Fruit fly (Drosophila melanogaster) whole organism, embryonic: ENCODE results near the gene CG5618.
A peak's percentile ranks its signal among the peaks of the same experiment; 100 is the strongest.

Source experiments
- Awh ChIP-seq: fragments of 200-800 bp; sonication (Bioruptor generic); IDR thresholded peaks from 2 replicates; pipeline ENCODE4, ENCODE4 v1.3.6; 2022; ENCODE audit warnings: missing biosample characterization, missing genetic modification characterization
- CG10209 ChIP-seq: fragments of 200-800 bp; sonication (Bioruptor generic); optimal IDR thresholded peaks from 3 replicates; lab custom pipeline; 2017; ENCODE audit warnings: missing biosample characterization, mild to moderate bottlenecking, missing genetic modification characterization, missing genetic modification reagents
- CG10565 ChIP-seq: fragments of 200-800 bp; sonication (Bioruptor generic); optimal IDR thresholded peaks from 3 replicates; lab custom pipeline; 2016; ENCODE audit warnings: missing biosample characterization, mild to moderate bottlenecking, missing genetic modification characterization
- CG13775 ChIP-seq: fragments of 200-800 bp; sonication (Bioruptor generic); optimal IDR thresholded peaks from 3 replicates; lab custom pipeline; 2017; ENCODE audit warnings: missing biosample characterization, mild to moderate bottlenecking, missing genetic modification characterization
- CG33557 ChIP-seq: fragments of 200-800 bp; sonication (Bioruptor generic); optimal IDR thresholded peaks from 2 replicates; lab custom pipeline; 2019; ENCODE audit warnings: missing biosample characterization, mild to moderate bottlenecking, missing genetic modification characterization, moderate library complexity
- CG3407 ChIP-seq: fragments of 200-800 bp; sonication (Bioruptor generic); optimal IDR thresholded peaks from 2 replicates; lab custom pipeline; 2018; ENCODE audit warnings: missing biosample characterization, mild to moderate bottlenecking, missing genetic modification characterization
- CG34224 ChIP-seq: fragments of 200-800 bp; sonication (Bioruptor generic); IDR thresholded peaks from 3 replicates; pipeline ENCODE4 v1.3.6; 2022; ENCODE audit warnings: missing biosample characterization, missing genetic modification characterization; ENCODE audit not compliant: partially characterized antibody
- CG6813 ChIP-seq: fragments of 200-800 bp; sonication (Bioruptor generic); optimal IDR thresholded peaks from 2 replicates; lab custom pipeline; 2017; ENCODE audit warnings: missing biosample characterization, missing genetic modification characterization, mild to moderate bottlenecking, moderate library complexity, missing genetic modification reagents
- CG6854 ChIP-seq: fragments of 200-800 bp; sonication (Bioruptor generic); optimal IDR thresholded peaks from 3 replicates; lab custom pipeline; 2017; ENCODE audit warnings: missing biosample characterization, mild to moderate bottlenecking, missing genetic modification characterization
- CG7556 ChIP-seq: fragments of 200-800 bp; sonication (Bioruptor generic); optimal IDR thresholded peaks from 2 replicates; lab custom pipeline; 2017; ENCODE audit warnings: missing biosample characterization, mild to moderate bottlenecking, missing genetic modification characterization
- CG7928 ChIP-seq: fragments of 200-800 bp; sonication (Bioruptor generic); optimal IDR thresholded peaks from 2 replicates; lab custom pipeline; 2017; ENCODE audit warnings: missing biosample characterization, mild to moderate bottlenecking, missing genetic modification characterization
- CG9609 ChIP-seq: fragments of 200-800 bp; sonication (Bioruptor generic); optimal IDR thresholded peaks from 3 replicates; lab custom pipeline; 2016; ENCODE audit warnings: missing biosample characterization, missing genetic modification characterization
- Camta ChIP-seq: fragments of 200-800 bp; sonication (Bioruptor generic); optimal IDR thresholded peaks from 2 replicates; lab custom pipeline; 2016; ENCODE audit warnings: missing biosample characterization, missing genetic modification characterization
- CkIIα-i1 ChIP-seq: fragments of 200-800 bp; sonication (Bioruptor generic); IDR thresholded peaks from 2 replicates; pipeline ENCODE4 v1.3.6; 2022; ENCODE audit warnings: missing biosample characterization, missing genetic modification characterization
- CrebB ChIP-seq: fragments of 200-800 bp; sonication (Bioruptor generic); optimal IDR thresholded peaks from 3 replicates; lab custom pipeline; 2018; ENCODE audit warnings: missing biosample characterization, mild to moderate bottlenecking, missing genetic modification characterization
- Dad ChIP-seq: fragments of 200-800 bp; sonication (Bioruptor generic); optimal IDR thresholded peaks from 3 replicates; lab custom pipeline; 2016; ENCODE audit warnings: missing biosample characterization, missing genetic modification characterization
- Dbx ChIP-seq: fragments of 200-800 bp; sonication (Bioruptor generic); IDR thresholded peaks from 3 replicates; pipeline ENCODE4 v1.3.6; 2022; ENCODE audit warnings: missing biosample characterization, missing genetic modification characterization
- Elba2 ChIP-seq: fragments of 200-800 bp; sonication (Bioruptor generic); optimal IDR thresholded peaks from 3 replicates; lab custom pipeline; 2016; ENCODE audit warnings: missing biosample characterization, missing genetic modification characterization
- HLH54F ChIP-seq: fragments of 200-800 bp; sonication (Bioruptor generic); optimal IDR thresholded peaks from 3 replicates; lab custom pipeline; 2016; ENCODE audit warnings: missing biosample characterization, missing genetic modification characterization
- HLHmδ ChIP-seq: fragments of 200-800 bp; sonication (Bioruptor generic); optimal IDR thresholded peaks from 2 replicates; lab custom pipeline; 2018; ENCODE audit warnings: missing biosample characterization, mild to moderate bottlenecking, missing genetic modification characterization, moderate library complexity
- Lhr ChIP-seq: fragments of 200-800 bp; sonication (Bioruptor generic); optimal IDR thresholded peaks from 3 replicates; lab custom pipeline; 2017; ENCODE audit warnings: mild to moderate bottlenecking, missing biosample characterization, missing genetic modification reagents, missing genetic modification characterization
- Oli ChIP-seq: fragments of 200-800 bp; sonication (Bioruptor generic); optimal IDR thresholded peaks from 2 replicates; lab custom pipeline; 2018; ENCODE audit warnings: missing biosample characterization, mild to moderate bottlenecking, missing genetic modification characterization, moderate library complexity
- Side ChIP-seq: fragments of 200-800 bp; sonication (Bioruptor generic); optimal IDR thresholded peaks from 2 replicates; lab custom pipeline; 2016; ENCODE audit warnings: missing biosample characterization, missing genetic modification characterization
- Taf1 ChIP-seq: fragments of 200-800 bp; sonication (Bioruptor generic); IDR thresholded peaks from 2 replicates; pipeline ENCODE4 v1.3.6; 2022; ENCODE audit warnings: missing biosample characterization, missing genetic modification characterization
- ab ChIP-seq: fragments of 200-800 bp; sonication (Bioruptor generic); optimal IDR thresholded peaks from 2 replicates; lab custom pipeline; 2016; ENCODE audit warnings: missing biosample characterization, missing genetic modification characterization
- ato ChIP-seq: fragments of 200-800 bp; sonication (Bioruptor generic); IDR thresholded peaks from 2 replicates; pipeline ENCODE4 v1.3.6; 2022; ENCODE audit warnings: missing biosample characterization, missing genetic modification characterization; ENCODE audit not compliant: partially characterized antibody
- corto ChIP-seq: fragments of 200-800 bp; sonication (Bioruptor generic); optimal IDR thresholded peaks from 2 replicates; lab custom pipeline; 2016; ENCODE audit warnings: missing biosample characterization, mild to moderate bottlenecking, missing genetic modification characterization, moderate library complexity
- danr ChIP-seq: fragments of 200-800 bp; sonication (Bioruptor generic); IDR thresholded peaks from 2 replicates; pipeline ENCODE4 v1.3.6; 2022; ENCODE audit warnings: missing biosample characterization, missing genetic modification characterization
- dysf ChIP-seq: fragments of 200-800 bp; sonication (Bioruptor generic); IDR thresholded peaks from 3 replicates; pipeline ENCODE4 v1.3.6; 2022; ENCODE audit warnings: missing biosample characterization, missing genetic modification characterization
- ewg ChIP-seq: fragments of 200-800 bp; sonication (Bioruptor generic); optimal IDR thresholded peaks from 3 replicates; lab custom pipeline; 2017; ENCODE audit warnings: mild to moderate bottlenecking, missing biosample characterization, missing genetic modification reagents, missing genetic modification characterization
- eyg ChIP-seq: fragments of 200-800 bp; sonication (Bioruptor generic); optimal IDR thresholded peaks from 3 replicates; lab custom pipeline; 2016; ENCODE audit warnings: missing biosample characterization, missing genetic modification characterization
- hb ChIP-seq: fragments of 200-800 bp; sonication (Bioruptor generic); IDR thresholded peaks from 3 replicates; pipeline ENCODE4 v1.3.6; 2022; ENCODE audit warnings: missing biosample characterization, missing genetic modification characterization; ENCODE audit not compliant: partially characterized antibody
- ind ChIP-seq: fragments of 200-800 bp; sonication (Bioruptor generic); optimal IDR thresholded peaks from 3 replicates; lab custom pipeline; 2016; ENCODE audit warnings: missing biosample characterization, missing genetic modification characterization
- jigr1 ChIP-seq: fragments of 200-800 bp; sonication (Bioruptor generic); IDR thresholded peaks from 3 replicates; pipeline ENCODE4 v1.3.6; 2022; ENCODE audit warnings: missing biosample characterization, missing genetic modification characterization
- maf-S ChIP-seq: fragments of 200-800 bp; sonication (Bioruptor generic); optimal IDR thresholded peaks from 2 replicates; lab custom pipeline; 2016; ENCODE audit warnings: missing biosample characterization, missing genetic modification characterization
- mam ChIP-seq: fragments of 200-800 bp; sonication (Bioruptor generic); optimal IDR thresholded peaks from 3 replicates; lab custom pipeline; 2016; ENCODE audit warnings: missing biosample characterization, missing genetic modification characterization
- odd ChIP-seq: fragments of 200-800 bp; sonication (Bioruptor generic); optimal IDR thresholded peaks from 2 replicates; lab custom pipeline; 2017; ENCODE audit warnings: missing biosample characterization, mild to moderate bottlenecking, missing genetic modification characterization
- pum ChIP-seq: fragments of 200-800 bp; sonication (Bioruptor generic); optimal IDR thresholded peaks from 2 replicates; lab custom pipeline; 2016; ENCODE audit warnings: missing biosample characterization, missing genetic modification characterization
- sc ChIP-seq, 3 experiments: fragments of >200 bp in 2 of 3; fragments of 200-800 bp in 1 of 3; sonication (Bioruptor generic) in 1 of 3; optimal IDR thresholded peaks; 2 replicates in 2 of 3; 3 replicates in 1 of 3; lab custom pipeline; 2017; ENCODE audit warnings: mild to moderate bottlenecking in 1 of 3, missing biosample characterization in 1 of 3, missing genetic modification characterization in 1 of 3, missing genetic modification reagents in 1 of 3
- sim ChIP-seq: fragments of 200-800 bp; sonication (Bioruptor generic); IDR thresholded peaks from 2 replicates; pipeline ENCODE4 v1.3.6; 2022; ENCODE audit warnings: missing biosample characterization, missing genetic modification characterization
- ssp ChIP-seq: fragments of 200-800 bp; sonication (Bioruptor generic); IDR thresholded peaks from 2 replicates; pipeline ENCODE4 v1.3.6; 2022; ENCODE audit warnings: missing biosample characterization, missing genetic modification characterization
- tap ChIP-seq: fragments of 200-800 bp; optimal IDR thresholded peaks from 3 replicates; lab custom pipeline; 2019; ENCODE audit warnings: missing biosample characterization, mild to moderate bottlenecking, missing genetic modification characterization, moderate library complexity
- tio ChIP-seq: fragments of 200-800 bp; sonication (Bioruptor generic); optimal IDR thresholded peaks from 2 replicates; lab custom pipeline; 2017; ENCODE audit warnings: missing biosample characterization, missing genetic modification characterization, inconsistent platforms
- tll ChIP-seq, 2 experiments: fragments of 200-800 bp in 1 of 2; fragments of >200 bp in 1 of 2; sonication (Bioruptor generic) in 1 of 2; optimal IDR thresholded peaks; 2 replicates each; lab custom pipeline; 2017 to 2019; ENCODE audit warnings: missing biosample characterization in 2 of 2, missing genetic modification characterization in 2 of 2, mild to moderate bottlenecking in 1 of 2, moderate library complexity in 1 of 2
- tna ChIP-seq: fragments of 200-800 bp; sonication (Bioruptor generic); IDR thresholded peaks from 2 replicates; pipeline ENCODE4 v1.3.6; 2022; ENCODE audit warnings: missing biosample characterization, missing genetic modification characterization; ENCODE audit not compliant: partially characterized antibody
- twi ChIP-seq: fragments of 200-800 bp; optimal IDR thresholded peaks from 2 replicates; lab custom pipeline; 2019; ENCODE audit warnings: missing biosample characterization, mild to moderate bottlenecking, missing genetic modification characterization, moderate library complexity
- zfh1 ChIP-seq: fragments of 200-800 bp; sonication (Bioruptor generic); IDR thresholded peaks from 3 replicates; pipeline ENCODE4 v1.3.6; 2022; ENCODE audit warnings: missing biosample characterization, missing genetic modification characterization

CG5618 gene

DNA sequence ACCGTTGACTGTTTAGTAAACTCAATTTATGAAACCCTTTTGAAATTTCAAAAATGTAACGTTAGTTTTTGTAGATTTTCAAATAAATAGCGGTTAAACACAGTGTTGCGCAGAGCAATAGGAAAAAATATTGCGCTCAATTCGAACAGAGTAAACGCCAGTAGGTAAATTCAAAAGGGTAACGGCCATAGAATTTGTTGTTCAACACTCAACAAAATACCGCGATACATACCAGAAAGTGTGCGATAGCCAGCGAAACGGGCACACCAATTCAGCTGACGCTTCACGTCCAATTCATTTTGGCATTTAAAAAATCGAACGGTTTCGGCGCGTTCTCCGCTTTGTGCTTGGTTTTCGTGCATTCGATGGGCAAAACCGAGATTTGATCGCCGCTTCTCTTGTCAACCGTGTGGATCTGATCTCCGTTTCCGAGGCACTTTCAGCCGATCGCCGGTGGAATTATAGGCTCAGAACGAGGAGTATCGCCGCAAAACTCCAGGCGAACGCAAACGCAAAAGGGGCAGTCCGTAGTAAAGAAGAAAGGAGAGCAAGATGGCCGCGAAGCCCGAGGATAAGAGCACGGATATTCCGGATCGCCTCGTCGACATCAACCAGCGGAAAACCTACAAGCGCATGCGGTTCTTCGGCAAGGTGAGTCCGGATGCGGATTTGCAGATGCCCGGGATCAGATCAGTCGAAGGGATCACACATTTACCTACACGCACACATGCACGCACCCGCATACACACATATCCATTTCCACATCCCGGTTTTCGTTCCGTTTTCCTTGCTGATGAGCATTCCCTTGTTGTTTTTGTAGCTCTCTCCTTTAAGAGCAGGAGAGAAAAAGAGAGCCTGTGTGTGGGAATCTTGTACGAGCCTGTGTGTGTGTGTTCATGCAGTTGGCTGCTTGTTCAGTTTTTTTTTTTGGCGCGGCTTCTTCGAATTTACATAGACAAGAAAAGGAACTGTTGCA is 43.2 kb upstream of the CG5618 start (continued):
- TF ChIP-seq sc (optimal IDR thresholded peaks at IDR 0.05; lab: Kevin White, UChicago) (no peak), sc (GFP tag; optimal IDR thresholded peaks at IDR 0.05; lab: Kevin White, UChicago) (no peak), tap (tag; lab: Kevin White, UChicago) (no peak), Elba2 (GFP tag; lab: Kevin White, UChicago) (peak; percentile 27), Dbx (GFP tag; lab: Robert Waterston, UW) (peak; percentile 64), tna (GFP tag; lab: Robert Waterston, UW) (peak; percentile 53; the same call in 1 of the 2 replicates), jigr1 (GFP tag; lab: Robert Waterston, UW) (no peak), mam (GFP tag; lab: Kevin White, UChicago) (peak; percentile 71), CG33557 (no peak), danr (GFP tag; lab: Robert Waterston, UW) (no peak), HLHmδ (GFP tag; lab: Kevin White, UChicago) (no peak), CG10209 (GFP tag; lab: Kevin White, UChicago) (no peak), CG9609 (peak; percentile 66), Dad (GFP tag; lab: Kevin White, UChicago) (peak; percentile 70), tll (GFP tag; optimal IDR thresholded peaks at IDR 0.05; lab: Kevin White, UChicago) (no peak), CG13775 (GFP tag; lab: Kevin White, UChicago) (peak; percentile 37), Awh (GFP tag; lab: Robert Waterston, UW) (no peak), CrebB (tag; lab: Kevin White, UChicago) (no peak), dysf (GFP tag; lab: Robert Waterston, UW) (peak; percentile 34; the same call in 1 of the 3 replicates), CG7556 (GFP tag; lab: Kevin White, UChicago) (no peak)

- TF ChIP-seq Oli (no peak), corto (GFP tag; lab: Kevin White, UChicago) (no peak), CG34224 (GFP tag; lab: Robert Waterston, UW) (peak; percentile 36; the same call in 1 of the 3 replicates), ssp (no peak), ato (GFP tag; lab: Robert Waterston, UW) (no peak), Awh (GFP tag; lab: Robert Waterston, UW) (no peak), CG3407 (GFP tag; lab: Kevin White, UChicago) (peak; percentile 38), Side (no peak), Lhr (peak; percentile 80), ind (GFP tag; lab: Kevin White, UChicago) (no peak), odd (GFP tag; lab: Kevin White, UChicago) (no peak), twi (tag; lab: Kevin White, UChicago) (peak; percentile 19), eyg (GFP tag; lab: Kevin White, UChicago) (no peak), CG7928 (GFP tag; lab: Kevin White, UChicago) (no peak), ab (GFP tag; lab: Kevin White, UChicago) (no peak), ewg (GFP tag; lab: Kevin White, UChicago) (no peak), CG6813 (no peak), tio (GFP tag; lab: Kevin White, UChicago) (no peak), CkIIα-i1 (GFP tag; lab: Robert Waterston, UW) (no peak), pum (GFP tag; lab: Kevin White, UChicago) (no peak), CG6854 (GFP tag; lab: Kevin White, UChicago) (no peak), Taf1 (no peak), zfh1 (0 out of 3 replicates have a peak, but pooled peaks have one; percentile 9), hb (no peak), CG10565 (GFP tag; lab: Kevin White, UChicago) (no peak), sim (no peak), maf-S (GFP tag; lab: Kevin White, UChicago) (peak; percentile 14), HLH54F (GFP tag; lab: Kevin White, UChicago) (peak; percentile 31), Camta (no peak)
Observed at dm6 chr3L:20313469-20313868, 39.8 kb upstream of the CG5618 start, which contains the start of gene alphaSnap. alphaSnap (plus strand) TSS chr3L:20313632.
